Worm (Caenorhabditis elegans): ENCODE results near the gene F26F4.9.

The F26F4.9 gene

DNA sequence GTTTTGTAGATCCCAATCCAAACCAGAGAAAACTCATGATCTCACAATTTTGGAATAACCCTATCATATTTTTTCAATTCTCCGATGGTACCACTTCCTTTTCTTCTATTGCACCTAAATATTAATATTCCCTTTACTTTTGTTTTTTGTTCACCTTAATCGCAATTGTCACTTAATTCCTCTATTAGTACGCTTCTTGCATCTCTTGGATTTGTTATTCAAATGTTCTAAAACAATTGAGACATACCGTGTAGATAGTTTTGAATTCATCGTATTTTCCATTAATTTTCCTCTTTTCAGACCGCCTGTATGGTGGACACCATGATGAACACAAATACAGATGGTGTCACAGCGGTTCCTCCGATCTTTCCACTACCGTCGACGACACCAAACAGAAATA lies 39.5 kb upstream of the F26F4.9 start, which contains the start of gene flh-2:
TSS of gene flh-2 (plus strand) at position 301 of the 400 bp plus-strand sequence.
- TF ChIP-seq snpc-4 (tag; optimal IDR thresholded peaks at IDR 0.05) (no peak), lin-15B (tag; optimal IDR thresholded peaks at IDR 0.05) (no peak), lin-39 (tag; optimal IDR thresholded peaks at IDR 0.05) (no peak), elt-2 (tag; optimal IDR thresholded peaks at IDR 0.05) (no peak)

- peak; percentile 43 for TF ChIP-seq nfya-1 (tag; optimal IDR thresholded peaks at IDR 0.05; ENCODE audit: insufficient read depth)
- no peak for TF ChIP-seq nhr-28 (tag; optimal IDR thresholded peaks at IDR 0.05)
- peak; percentile 66 for TF ChIP-seq lin-39 (tag; optimal IDR thresholded peaks at IDR 0.05)
- no peak for TF ChIP-seq ZK546.5 (tag; optimal IDR thresholded peaks at IDR 0.05)
- TF ChIP-seq ceh-28 (tag; optimal IDR thresholded peaks at IDR 0.05): no peak
- TF ChIP-seq ceh-16 (tag; optimal IDR thresholded peaks at IDR 0.05): no peak
- TF ChIP-seq elt-1 (tag; optimal IDR thresholded peaks at IDR 0.05): no peak
- TF ChIP-seq fos-1 (tag; optimal IDR thresholded peaks at IDR 0.05): no peak
- TF ChIP-seq hmg-11 (tag; optimal IDR thresholded peaks at IDR 0.05): peak; percentile 6
- TF ChIP-seq egl-5 (tag; optimal IDR thresholded peaks at IDR 0.05): peak; percentile 26
These were observed 38.9 kb upstream of the F26F4.9 start for ce11 chrIII:4951210-4951609.

ce11 chrIII:4950345-4950744 lies 38.0 kb upstream of the F26F4.9 start:
- TF ChIP-seq nhr-11 (tag; optimal IDR thresholded peaks at IDR 0.05): peak; percentile 17
- no peak for TF ChIP-seq fkh-10 (GFP tag; optimal IDR thresholded peaks at IDR 0.05)
- peak; percentile 86 for TF ChIP-seq nfya-1 (tag; optimal IDR thresholded peaks at IDR 0.05; ENCODE audit: insufficient read depth)
- TF ChIP-seq snpc-4 (tag; optimal IDR thresholded peaks at IDR 0.05): peak; percentile 18
- no peak for TF ChIP-seq pqm-1 (tag; optimal IDR thresholded peaks at IDR 0.05)
- TF ChIP-seq ztf-11 (tag; optimal IDR thresholded peaks at IDR 0.05): no peak
- TF ChIP-seq lin-15B (tag; optimal IDR thresholded peaks at IDR 0.05): peak; percentile 37
- no peak for TF ChIP-seq elt-1 (tag; optimal IDR thresholded peaks at IDR 0.05)
- peak; percentile 65 for TF ChIP-seq lin-39 (tag; optimal IDR thresholded peaks at IDR 0.05)
- peak; percentile 16 for TF ChIP-seq pha-4 (tag; optimal IDR thresholded peaks at IDR 0.05)
- no peak for TF ChIP-seq R02D3.7 (tag; optimal IDR thresholded peaks at IDR 0.05)
- no peak for TF ChIP-seq ztf-4 (tag; optimal IDR thresholded peaks at IDR 0.05)
- peak; percentile 58 for TF ChIP-seq hmg-11 (tag; optimal IDR thresholded peaks at IDR 0.05)

DNA sequence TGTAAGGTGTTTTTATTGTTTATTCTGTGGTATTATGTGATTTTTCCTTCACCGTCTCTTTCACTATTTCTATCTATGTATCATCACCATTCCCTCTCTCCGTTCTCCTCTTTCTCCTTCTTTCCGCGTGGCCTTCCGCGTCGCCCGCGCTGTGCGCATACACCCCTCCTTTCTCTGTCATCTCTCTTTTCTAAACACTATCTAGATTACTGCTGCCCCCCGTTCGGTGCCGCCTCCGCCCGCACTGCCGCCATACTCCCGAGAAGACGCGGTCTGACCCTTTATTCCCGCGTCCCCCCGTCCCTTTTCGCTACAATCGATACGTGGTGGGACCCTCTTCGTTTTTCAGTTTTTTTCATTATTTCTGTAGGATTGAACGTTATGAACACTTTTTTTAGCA lies 36.3 kb upstream of the F26F4.9 start:
- peak; percentile 9 for TF ChIP-seq nfya-1 (tag; optimal IDR thresholded peaks at IDR 0.05; ENCODE audit: insufficient read depth)
- peak; percentile 6 for TF ChIP-seq lin-39 (tag; optimal IDR thresholded peaks at IDR 0.05)
- TF ChIP-seq nhr-23 (tag; optimal IDR thresholded peaks at IDR 0.05): no peak

- TF ChIP-seq unc-62 (GFP tag; optimal IDR thresholded peaks at IDR 0.05): no peak
- TF ChIP-seq lin-39 (tag; optimal IDR thresholded peaks at IDR 0.05): peak; percentile 77
- peak; percentile 47 for TF ChIP-seq hmg-11 (tag; optimal IDR thresholded peaks at IDR 0.05)
- TF ChIP-seq nfya-1 (tag; optimal IDR thresholded peaks at IDR 0.05; ENCODE audit: insufficient read depth): peak; percentile 58
These were observed 35.0 kb upstream of the F26F4.9 start for ce11 chrIII:4947352-4947751.

- no peak for TF ChIP-seq ceh-16 (tag; optimal IDR thresholded peaks at IDR 0.05)
- no peak for TF ChIP-seq nhr-12 (tag; optimal IDR thresholded peaks at IDR 0.05)
- TF ChIP-seq jun-1 (tag; optimal IDR thresholded peaks at IDR 0.05): no peak
- TF ChIP-seq lin-15B (tag; optimal IDR thresholded peaks at IDR 0.05): no peak
- TF ChIP-seq nhr-67 (tag; optimal IDR thresholded peaks at IDR 0.05): no peak
- TF ChIP-seq nhr-76 (tag; optimal IDR thresholded peaks at IDR 0.05): no peak
- no peak for TF ChIP-seq ceh-82 (tag; optimal IDR thresholded peaks at IDR 0.05)
- no peak for TF ChIP-seq nhr-23 (tag; optimal IDR thresholded peaks at IDR 0.05)
- no peak for TF ChIP-seq ama-1 (optimal IDR thresholded peaks at IDR 0.05)
- TF ChIP-seq ceh-9 (tag; optimal IDR thresholded peaks at IDR 0.05): no peak
- TF ChIP-seq pha-4 (tag; optimal IDR thresholded peaks at IDR 0.05): no peak
- no peak for TF ChIP-seq nhr-237 (tag; optimal IDR thresholded peaks at IDR 0.05)
- TF ChIP-seq unc-39 (tag; optimal IDR thresholded peaks at IDR 0.05): no peak
- TF ChIP-seq elt-2 (tag; optimal IDR thresholded peaks at IDR 0.05): no peak
These were observed 31.9 kb upstream of the F26F4.9 start, which contains the start of gene ntl-9 for ce11 chrIII:4944213-4944612. TSS of gene ntl-9 (plus strand) at chrIII:4944513.

- no peak for TF ChIP-seq ZK546.5 (tag; optimal IDR thresholded peaks at IDR 0.05)
- no peak for TF ChIP-seq elt-1 (tag; optimal IDR thresholded peaks at IDR 0.05)
- TF ChIP-seq skn-1 (tag; optimal IDR thresholded peaks at IDR 0.05): no peak
- TF ChIP-seq nhr-12 (tag; optimal IDR thresholded peaks at IDR 0.05): no peak
- no peak for TF ChIP-seq zag-1 (tag; optimal IDR thresholded peaks at IDR 0.05)
- no peak for TF ChIP-seq unc-62 (GFP tag; optimal IDR thresholded peaks at IDR 0.05)
These were observed 26.9 kb upstream of the F26F4.9 start, which contains the start of gene rpb-2 for ce11 chrIII:4939267-4939666. TSS of gene rpb-2 (plus strand) at chrIII:4939567.
